Fruit fly (Drosophila melanogaster) whole organism, embryonic: ENCODE data around the gene CG13096.

Source experiments
- CG10431 ChIP-seq: fragments of 200-800 bp; sonication (Bioruptor generic); optimal IDR thresholded peaks from 3 replicates; lab custom pipeline; 2018; ENCODE audit warnings: missing biosample characterization, mild to moderate bottlenecking, missing genetic modification characterization
- CG10979 ChIP-seq: fragments of 200-800 bp; sonication (Bioruptor generic); optimal IDR thresholded peaks from 2 replicates; lab custom pipeline; 2018; ENCODE audit warnings: missing biosample characterization, mild to moderate bottlenecking, missing genetic modification characterization, moderate library complexity
- CG11398 ChIP-seq: fragments of 200-800 bp; sonication (Bioruptor generic); optimal IDR thresholded peaks from 2 replicates; lab custom pipeline; 2016; ENCODE audit warnings: missing biosample characterization, missing genetic modification characterization
- CG11504 ChIP-seq: fragments of 200-800 bp; sonication (Bioruptor generic); optimal IDR thresholded peaks from 3 replicates; lab custom pipeline; 2019; ENCODE audit warnings: missing biosample characterization, mild to moderate bottlenecking, missing genetic modification characterization, moderate library complexity
- CG12219 ChIP-seq: fragments of 200-800 bp; sonication (Bioruptor generic); optimal IDR thresholded peaks from 3 replicates; lab custom pipeline; 2018; ENCODE audit warnings: missing biosample characterization, mild to moderate bottlenecking, missing genetic modification characterization
- CG13296 ChIP-seq: fragments of 200-800 bp; sonication (Bioruptor generic); optimal IDR thresholded peaks from 3 replicates; lab custom pipeline; 2018; ENCODE audit warnings: missing biosample characterization, mild to moderate bottlenecking, missing genetic modification characterization
- CG14710 ChIP-seq: fragments of 200-800 bp; sonication (Bioruptor generic); optimal IDR thresholded peaks from 3 replicates; lab custom pipeline; 2019; ENCODE audit warnings: missing biosample characterization, mild to moderate bottlenecking, missing genetic modification characterization, moderate library complexity
- CG1647 ChIP-seq: fragments of 200-800 bp; sonication (Bioruptor generic); optimal IDR thresholded peaks from 3 replicates; lab custom pipeline; 2016; ENCODE audit warnings: missing biosample characterization, missing genetic modification characterization
- CG17912 ChIP-seq: fragments of 200-800 bp; sonication (Bioruptor generic); optimal IDR thresholded peaks from 2 replicates; lab custom pipeline; 2018; ENCODE audit warnings: missing biosample characterization, mild to moderate bottlenecking, missing genetic modification characterization
- CG18262 ChIP-seq: fragments of 200-800 bp; optimal IDR thresholded peaks from 3 replicates; lab custom pipeline; 2019; ENCODE audit warnings: missing biosample characterization, mild to moderate bottlenecking, missing genetic modification characterization, moderate library complexity
- CG18599 ChIP-seq: fragments of 200-800 bp; sonication (Bioruptor generic); optimal IDR thresholded peaks from 3 replicates; lab custom pipeline; 2017; ENCODE audit warnings: missing biosample characterization, missing genetic modification characterization, mild to moderate bottlenecking, moderate library complexity, missing genetic modification reagents
- CG18764 ChIP-seq: fragments of 200-800 bp; sonication (Bioruptor generic); optimal IDR thresholded peaks from 3 replicates; lab custom pipeline; 2016; ENCODE audit warnings: missing biosample characterization, missing genetic modification characterization
- CG34224 ChIP-seq: fragments of 200-800 bp; sonication (Bioruptor generic); IDR thresholded peaks from 3 replicates; pipeline ENCODE4 v1.3.6; 2022; ENCODE audit warnings: missing biosample characterization, missing genetic modification characterization; ENCODE audit not compliant: partially characterized antibody
- CG3838 ChIP-seq: fragments of 200-800 bp; sonication (Bioruptor generic); optimal IDR thresholded peaks from 3 replicates; lab custom pipeline; 2016; ENCODE audit warnings: missing biosample characterization, missing genetic modification characterization
- CG4360 ChIP-seq: fragments of 200-800 bp; sonication (Bioruptor generic); IDR thresholded peaks from 2 replicates; pipeline ENCODE4 v1.3.6; 2022; ENCODE audit warnings: missing biosample characterization, missing genetic modification characterization
- CG43689 ChIP-seq: fragments of 200-800 bp; sonication (Bioruptor generic); IDR thresholded peaks from 2 replicates; pipeline ENCODE4 v1.3.6; 2022; ENCODE audit warnings: missing biosample characterization, missing genetic modification characterization
- CG7271 ChIP-seq: fragments of 200-800 bp; sonication (Bioruptor generic); optimal IDR thresholded peaks from 2 replicates; lab custom pipeline; 2018; ENCODE audit warnings: missing biosample characterization, mild to moderate bottlenecking, missing genetic modification characterization, moderate library complexity
- CG7987 ChIP-seq: fragments of 200-800 bp; sonication (Bioruptor generic); optimal IDR thresholded peaks from 2 replicates; lab custom pipeline; 2018; ENCODE audit warnings: missing biosample characterization, mild to moderate bottlenecking, missing genetic modification characterization, moderate library complexity
- CG9727 ChIP-seq: fragments of 200-800 bp; sonication (Bioruptor generic); optimal IDR thresholded peaks from 3 replicates; lab custom pipeline; 2017; ENCODE audit warnings: missing biosample characterization, mild to moderate bottlenecking, missing genetic modification characterization
- CG9932 ChIP-seq: fragments of 200-800 bp; sonication (Bioruptor generic); IDR thresholded peaks from 2 replicates; pipeline ENCODE4 v1.3.6; 2022; ENCODE audit warnings: missing biosample characterization, missing genetic modification characterization
- CTCF ChIP-seq: fragments of 200-800 bp; sonication (Bioruptor generic); optimal IDR thresholded peaks from 2 replicates; lab custom pipeline; 2017; ENCODE audit warnings: missing biosample characterization, mild to moderate bottlenecking, missing genetic modification characterization, moderate library complexity
- D19A ChIP-seq: fragments of 200-800 bp; optimal IDR thresholded peaks from 3 replicates; lab custom pipeline; 2019; ENCODE audit warnings: missing biosample characterization, mild to moderate bottlenecking, missing genetic modification characterization, moderate library complexity
- Deaf1 ChIP-seq: fragments of 200-800 bp; optimal IDR thresholded peaks from 3 replicates; lab custom pipeline; 2019; ENCODE audit warnings: missing biosample characterization, mild to moderate bottlenecking, missing genetic modification characterization, moderate library complexity
- Dip3 ChIP-seq: fragments of 200-800 bp; sonication (Bioruptor generic); optimal IDR thresholded peaks from 3 replicates; lab custom pipeline; 2016; ENCODE audit warnings: missing biosample characterization, missing genetic modification characterization
- Ets65A ChIP-seq: fragments of 200-800 bp; sonication (Bioruptor generic); peaks from one replicate; lab custom pipeline; 2016; ENCODE audit warnings: missing biosample characterization, missing genetic modification characterization
- Fer1 ChIP-seq: fragments of 200-800 bp; sonication (Bioruptor generic); optimal IDR thresholded peaks from 2 replicates; lab custom pipeline; 2017; ENCODE audit warnings: missing biosample characterization, mild to moderate bottlenecking, missing genetic modification characterization
- Fer2 ChIP-seq: fragments of 200-800 bp; sonication (Bioruptor generic); optimal IDR thresholded peaks from 2 replicates; lab custom pipeline; 2018; ENCODE audit warnings: missing biosample characterization, mild to moderate bottlenecking, missing genetic modification characterization, moderate library complexity
- GATAe ChIP-seq: fragments of 200-800 bp; sonication (Bioruptor generic); conservative IDR thresholded peaks from 2 replicates; pipeline ENCODE4 v1.3.6; 2022; ENCODE audit warnings: missing biosample characterization, missing genetic modification characterization
- HLH3B ChIP-seq: fragments of 200-800 bp; sonication (Bioruptor generic); IDR thresholded peaks from 2 replicates; pipeline ENCODE4 v1.3.6; 2022; ENCODE audit warnings: missing biosample characterization, missing genetic modification characterization
- Med ChIP-seq: fragments of 200-800 bp; sonication (Bioruptor generic); peaks from one replicate; lab custom pipeline; 2016; ENCODE audit warnings: missing biosample characterization, missing genetic modification characterization, mild to moderate bottlenecking, inconsistent platforms, moderate library complexity
- Opbp ChIP-seq: fragments of 200-800 bp; sonication (Bioruptor generic); IDR thresholded peaks from 3 replicates; pipeline ENCODE4 v1.3.6; 2022; ENCODE audit warnings: missing biosample characterization, missing genetic modification characterization; ENCODE audit not compliant: partially characterized antibody
- Six4 ChIP-seq: fragments of 200-800 bp; sonication (Bioruptor generic); optimal IDR thresholded peaks from 2 replicates; lab custom pipeline; 2016; ENCODE audit warnings: missing biosample characterization, missing genetic modification characterization
- ap ChIP-seq: fragments of 200-800 bp; sonication (Bioruptor generic); IDR thresholded peaks from 2 replicates; pipeline ENCODE4 v1.3.6; 2022; ENCODE audit warnings: missing biosample characterization, missing genetic modification characterization
- bab2 ChIP-seq: fragments of 200-800 bp; sonication (Bioruptor generic); optimal IDR thresholded peaks from 2 replicates; lab custom pipeline; 2016; ENCODE audit warnings: missing biosample characterization, missing genetic modification characterization
- bowl ChIP-seq: fragments of 200-800 bp; sonication (Bioruptor generic); IDR thresholded peaks from 2 replicates; pipeline ENCODE4 v1.3.6; 2022; ENCODE audit warnings: missing biosample characterization, missing genetic modification characterization
- da ChIP-seq: fragments of 200-800 bp; sonication (Bioruptor generic); optimal IDR thresholded peaks from 2 replicates; lab custom pipeline; 2016; ENCODE audit warnings: missing biosample characterization, missing genetic modification characterization
- dmrt99B ChIP-seq: fragments of 200-800 bp; sonication (Bioruptor generic); optimal IDR thresholded peaks from 2 replicates; lab custom pipeline; 2018; ENCODE audit warnings: missing biosample characterization, mild to moderate bottlenecking, missing genetic modification characterization, moderate library complexity
- fd96Cb ChIP-seq: fragments of 200-800 bp; sonication (Bioruptor generic); optimal IDR thresholded peaks from 2 replicates; lab custom pipeline; 2018; ENCODE audit warnings: missing biosample characterization, mild to moderate bottlenecking, missing genetic modification characterization, moderate library complexity
- gem ChIP-seq: fragments of 200-800 bp; sonication (Bioruptor generic); optimal IDR thresholded peaks from 2 replicates; lab custom pipeline; 2019; ENCODE audit warnings: missing biosample characterization, mild to moderate bottlenecking, missing genetic modification characterization, moderate library complexity
- grau ChIP-seq: fragments of 200-800 bp; optimal IDR thresholded peaks from 3 replicates; lab custom pipeline; 2019; ENCODE audit warnings: missing biosample characterization, mild to moderate bottlenecking, missing genetic modification characterization, moderate library complexity
- gsb ChIP-seq: fragments of 200-800 bp; sonication (Bioruptor generic); IDR thresholded peaks from 2 replicates; pipeline ENCODE4 v1.3.6; 2022; ENCODE audit warnings: missing biosample characterization, missing genetic modification characterization
- her ChIP-seq: fragments of 200-800 bp; sonication (Bioruptor generic); optimal IDR thresholded peaks from 2 replicates; lab custom pipeline; 2016; ENCODE audit warnings: missing biosample characterization, missing genetic modification characterization
- ind ChIP-seq: fragments of 200-800 bp; sonication (Bioruptor generic); optimal IDR thresholded peaks from 3 replicates; lab custom pipeline; 2016; ENCODE audit warnings: missing biosample characterization, missing genetic modification characterization
- jing ChIP-seq: fragments of 200-800 bp; sonication (Bioruptor generic); optimal IDR thresholded peaks from 2 replicates; lab custom pipeline; 2018; ENCODE audit warnings: missing biosample characterization, mild to moderate bottlenecking, missing genetic modification characterization
- lov ChIP-seq, 2 experiments: fragments of 200-800 bp in 1 of 2; fragments of >200 bp in 1 of 2; sonication (Bioruptor generic) in 1 of 2; IDR thresholded peaks in 1 of 2; optimal IDR thresholded peaks in 1 of 2; 2 replicates in 1 of 2; 3 replicates in 1 of 2; pipeline versions ENCODE4 v1.3.6 to Lab custom; 2017 to 2022; ENCODE audit warnings: missing biosample characterization in 1 of 2, missing genetic modification characterization in 1 of 2
- luna ChIP-seq: fragments of 200-800 bp; sonication (Bioruptor generic); optimal IDR thresholded peaks from 2 replicates; lab custom pipeline; 2016; ENCODE audit warnings: missing biosample characterization, missing genetic modification characterization
- mam ChIP-seq: fragments of 200-800 bp; sonication (Bioruptor generic); optimal IDR thresholded peaks from 3 replicates; lab custom pipeline; 2016; ENCODE audit warnings: missing biosample characterization, missing genetic modification characterization
- nau ChIP-seq: fragments of 200-800 bp; sonication (Bioruptor generic); optimal IDR thresholded peaks from 3 replicates; lab custom pipeline; 2017; ENCODE audit warnings: missing biosample characterization, mild to moderate bottlenecking, missing genetic modification characterization, missing genetic modification reagents
- pb ChIP-seq: fragments of 200-800 bp; sonication (Bioruptor generic); optimal IDR thresholded peaks from 3 replicates; lab custom pipeline; 2016; ENCODE audit warnings: missing biosample characterization, missing genetic modification characterization
- sens-2 ChIP-seq: fragments of 200-800 bp; sonication (Bioruptor generic); IDR thresholded peaks from 2 replicates; pipeline ENCODE4 v1.3.6; 2022; ENCODE audit warnings: missing biosample characterization, missing genetic modification characterization
- stwl ChIP-seq: fragments of 200-800 bp; sonication (Bioruptor generic); optimal IDR thresholded peaks from 3 replicates; lab custom pipeline; 2018; ENCODE audit warnings: missing biosample characterization, mild to moderate bottlenecking, missing genetic modification characterization, moderate library complexity
- wdn ChIP-seq: fragments of 200-800 bp; sonication (Bioruptor generic); IDR thresholded peaks from 2 replicates; pipeline ENCODE4 v1.3.6; 2022; ENCODE audit warnings: missing biosample characterization, missing genetic modification characterization

CG13096 gene

DNA sequence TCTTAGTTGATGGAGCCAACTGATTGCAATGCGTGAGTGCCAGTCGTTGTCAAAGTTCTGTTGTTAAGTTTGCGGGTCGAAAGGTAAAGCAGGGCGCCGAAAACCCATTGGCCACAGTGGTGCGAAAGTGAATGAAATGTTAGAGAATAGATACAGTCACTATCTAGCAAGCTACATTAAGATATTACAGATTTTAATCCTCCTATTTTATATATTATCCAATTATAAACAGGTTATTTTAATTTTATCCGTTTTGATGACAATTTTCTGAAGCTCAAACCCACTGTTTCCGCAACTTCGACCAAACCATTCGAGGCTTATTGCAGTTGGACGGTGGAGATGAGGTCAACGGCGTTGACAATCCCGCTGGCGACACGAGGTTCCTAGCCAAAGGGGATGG, 40.8 kb upstream of the CG13096 start (continued):
- TF ChIP-seq stwl (tag; lab: Kevin White, UChicago) (no peak), CG34224 (GFP tag; lab: Robert Waterston, UW) (no peak), CG18764 (GFP tag; lab: Kevin White, UChicago) (peak; percentile 8), CG4360 (GFP tag; lab: Robert Waterston, UW) (0 out of 2 replicates have a peak, but pooled peaks have one; percentile 22), D19A (tag; lab: Kevin White, UChicago) (peak; percentile 26), pb (GFP tag; lab: Kevin White, UChicago) (no peak), Ets65A (peak; percentile 54), CG43689 (GFP tag; lab: Robert Waterston, UW) (no peak), mam (GFP tag; lab: Kevin White, UChicago) (no peak), fd96Cb (tag; lab: Kevin White, UChicago) (peak; percentile 46), CG12219 (GFP tag; lab: Kevin White, UChicago) (peak; percentile 37), CG9727 (GFP tag; lab: Kevin White, UChicago) (peak; percentile 36), lov (optimal IDR thresholded peaks at IDR 0.05; lab: Kevin White, UChicago) (no peak), lov (GFP tag; IDR thresholded peaks at IDR 0.05; lab: Robert Waterston, UW) (no peak), Fer1 (peak; percentile 5), wdn (GFP tag; lab: Robert Waterston, UW) (no peak), gsb (GFP tag; lab: Robert Waterston, UW) (no peak), CG10431 (GFP tag; lab: Kevin White, UChicago) (no peak), ind (peak; percentile 30), luna (GFP tag; lab: Kevin White, UChicago) (no peak), CG17912 (GFP tag; lab: Kevin White, UChicago) (no peak), CG9932 (GFP tag; lab: Robert Waterston, UW) (no peak), dmrt99B (peak; percentile 67), grau (tag; lab: Kevin White, UChicago) (peak; percentile 28), sens-2 (GFP tag; lab: Robert Waterston, UW) (no peak), CG13296 (GFP tag; lab: Kevin White, UChicago) (no peak), Dip3 (no peak), CG11398 (GFP tag; lab: Kevin White, UChicago) (no peak), Six4 (GFP tag; lab: Kevin White, UChicago) (peak; percentile 40), CG11504 (peak; percentile 34), ap (no peak), jing (GFP tag; lab: Kevin White, UChicago) (no peak), gem (peak; percentile 51), Opbp (no peak), nau (GFP tag; lab: Kevin White, UChicago) (peak; percentile 13), GATAe (GFP tag; lab: Robert Waterston, UW) (no peak), CG10979 (peak; percentile 66), CG7987 (GFP tag; lab: Kevin White, UChicago) (no peak), her (GFP tag; lab: Kevin White, UChicago) (no peak), Deaf1 (tag; lab: Kevin White, UChicago) (no peak), Fer2 (tag; lab: Kevin White, UChicago) (no peak), CTCF (GFP tag; lab: Kevin White, UChicago) (no peak), CG14710 (peak; percentile 17), CG3838 (no peak), CG1647 (GFP tag; lab: Kevin White, UChicago) (peak; percentile 37), CG7271 (no peak), da (GFP tag; lab: Kevin White, UChicago) (no peak), CG18599 (peak; percentile 22), Med (GFP tag; lab: Kevin White, UChicago) (peak; percentile 15), CG18262 (peak; percentile 54), HLH3B (0 out of 2 replicates have a peak, but pooled peaks have one; percentile 30), bowl (GFP tag; lab: Robert Waterston, UW) (no peak), bab2 (no peak)
